Fruit fly (Drosophila melanogaster) Kc167 (cell line): ENCODE measurements around the gene CG14110.

Experiments used
- Myc ChIP-seq: fragments of >200 bp; optimal IDR thresholded peaks from 2 replicates; lab custom pipeline; 2017; ENCODE audit warnings: missing external identifiers
- Sin3A ChIP-seq: fragments of >200 bp; optimal IDR thresholded peaks from 2 replicates; lab custom pipeline; 2018; ENCODE audit warnings: missing external identifiers
- h ChIP-seq: fragments of >200 bp; optimal IDR thresholded peaks from 3 replicates; lab custom pipeline; 2018; ENCODE audit warnings: missing external identifiers
- insv ChIP-seq: fragments of >200 bp; optimal IDR thresholded peaks from 3 replicates; lab custom pipeline; 2018; ENCODE audit warnings: missing external identifiers
- psq ChIP-seq: fragments of >200 bp; optimal IDR thresholded peaks from 2 replicates; lab custom pipeline; 2017; ENCODE audit warnings: missing external identifiers
- ttk ChIP-seq: sonication (Bioruptor generic); optimal IDR thresholded peaks from 2 replicates; lab custom pipeline; 2017; ENCODE audit warnings: missing external identifiers

CG14110 gene

DNA sequence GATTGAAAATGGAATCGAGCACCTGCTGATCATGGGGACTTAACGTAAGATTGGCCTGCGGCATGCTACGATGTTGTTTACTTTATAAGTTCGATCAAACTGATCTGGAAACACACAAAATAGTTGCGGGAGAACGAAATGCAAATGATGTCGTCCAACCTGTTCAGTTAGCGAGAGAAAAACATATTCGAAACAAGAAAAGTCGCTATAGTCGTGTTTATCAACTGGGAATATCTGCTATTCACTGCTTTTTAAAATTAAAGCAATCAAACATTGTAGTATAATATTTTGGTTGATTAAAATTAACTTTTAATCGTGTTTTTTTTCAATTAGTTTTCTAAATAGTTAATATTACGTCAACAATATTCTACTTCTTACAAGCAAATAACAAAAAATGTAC, 42.0 kb downstream of the CG14110 start, which contains the start of gene CG14105:
CG14105 (minus strand) TSS at position 101 of the 400 bp plus-strand sequence.
- TF ChIP-seq ttk (lab: Kevin White, UChicago) (no peak), Myc (lab: Kevin White, UChicago) (no peak), insv (lab: Kevin White, UChicago) (no peak), Sin3A (lab: Kevin White, UChicago) (no peak), h (lab: Kevin White, UChicago) (no peak), psq (no peak)

- TF ChIP-seq Myc (lab: Kevin White, UChicago): no peak
Measured at dm6 chr3L:13430171-13430570, 45.6 kb downstream of the CG14110 start.

- TF ChIP-seq psq (no peak), Sin3A (lab: Kevin White, UChicago) (no peak), insv (lab: Kevin White, UChicago) (no peak), ttk (lab: Kevin White, UChicago) (no peak), h (lab: Kevin White, UChicago) (no peak), Myc (lab: Kevin White, UChicago) (no peak)
Measured at dm6 chr3L:13432791-13433190, 48.2 kb downstream of the CG14110 start.

DNA sequence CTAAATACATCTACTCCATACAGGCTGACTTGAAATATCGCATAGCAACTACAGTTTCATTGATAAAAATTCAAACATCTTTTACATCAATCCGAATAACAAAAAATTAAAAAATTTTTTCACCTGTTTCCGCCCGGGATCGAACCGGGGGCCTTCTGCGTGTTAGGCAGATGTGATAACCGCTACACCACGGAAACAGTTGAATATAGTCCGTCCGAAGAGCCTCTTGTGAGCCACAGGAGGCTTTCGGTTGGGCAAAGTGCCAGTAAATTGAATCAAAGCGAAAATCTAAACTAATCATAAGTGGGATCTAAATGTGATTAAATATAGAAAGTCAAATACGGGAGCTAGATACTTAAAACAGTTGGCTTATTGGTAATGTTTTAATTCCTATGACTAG, 48.9 kb downstream of the CG14110 start:
- no peak for TF ChIP-seq psq
- TF ChIP-seq ttk (lab: Kevin White, UChicago): no peak
- TF ChIP-seq insv (lab: Kevin White, UChicago): no peak
- no peak for TF ChIP-seq h (lab: Kevin White, UChicago)

DNA sequence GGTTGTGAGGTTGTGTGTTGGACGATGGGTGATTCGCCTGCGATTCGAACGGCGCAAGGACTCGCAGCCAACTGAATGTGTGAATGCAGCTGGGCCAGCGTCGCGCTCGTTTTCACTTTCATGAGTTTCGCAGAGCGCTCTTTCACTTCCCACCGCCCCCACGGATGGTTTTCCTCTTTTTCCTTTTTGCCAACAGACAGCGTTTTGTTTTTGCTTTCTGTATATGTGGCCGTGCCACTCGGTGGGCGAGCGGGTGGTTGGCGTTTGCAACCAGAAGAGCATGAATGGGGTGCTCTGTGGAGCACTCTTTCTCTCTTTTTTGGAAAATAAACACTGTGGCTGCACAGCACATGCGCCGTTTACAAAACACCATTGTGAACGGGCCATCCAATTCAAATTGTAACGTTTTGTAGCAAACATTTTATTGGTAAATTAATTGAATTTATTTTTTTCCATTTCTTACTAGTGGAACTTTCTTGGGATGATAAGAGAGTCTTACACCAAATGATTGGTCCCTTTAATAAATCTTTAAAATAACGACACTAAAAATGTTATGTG, 50.7 kb downstream of the CG14110 start, which contains the start of gene CG10713:
CG10713 (minus strand) TSS at position 60 of the 558 bp plus-strand sequence.
- TF ChIP-seq Sin3A (lab: Kevin White, UChicago): no peak
- TF ChIP-seq psq: no peak
- TF ChIP-seq insv (lab: Kevin White, UChicago): no peak
- no peak for TF ChIP-seq ttk (lab: Kevin White, UChicago)
- no peak for TF ChIP-seq Myc (lab: Kevin White, UChicago)
- no peak for TF ChIP-seq h (lab: Kevin White, UChicago)
